Worm (Caenorhabditis elegans): Measurements from ENCODE around the gene sqst-4.

DNA sequence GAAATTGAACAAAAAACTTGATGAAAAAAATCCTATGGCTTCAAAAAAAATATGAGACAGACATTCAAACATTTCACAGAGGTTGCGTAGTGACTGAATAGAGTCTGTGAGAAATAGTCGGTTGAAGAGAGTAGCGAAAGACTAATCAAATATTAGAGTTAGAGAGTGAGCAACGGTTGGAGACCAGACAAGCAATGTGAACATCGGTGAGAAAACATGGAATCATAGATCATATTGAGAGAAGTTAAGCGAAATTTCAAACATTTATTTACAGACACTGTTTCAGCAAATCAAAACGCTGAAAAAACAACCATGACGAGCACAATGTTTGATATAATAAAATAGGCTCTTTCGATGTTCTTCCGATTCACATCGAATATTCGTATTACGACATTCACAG is 18.4 kb downstream of the sqst-4 start:
- TF ChIP-seq ztf-23 (GFP tag; IDR thresholded peaks at IDR 0.05) (no peak), cog-1 (tag; optimal IDR thresholded peaks at IDR 0.05) (no peak)
